Fruit fly (Drosophila melanogaster): ENCODE measurements around the gene CG13850.

DNA sequence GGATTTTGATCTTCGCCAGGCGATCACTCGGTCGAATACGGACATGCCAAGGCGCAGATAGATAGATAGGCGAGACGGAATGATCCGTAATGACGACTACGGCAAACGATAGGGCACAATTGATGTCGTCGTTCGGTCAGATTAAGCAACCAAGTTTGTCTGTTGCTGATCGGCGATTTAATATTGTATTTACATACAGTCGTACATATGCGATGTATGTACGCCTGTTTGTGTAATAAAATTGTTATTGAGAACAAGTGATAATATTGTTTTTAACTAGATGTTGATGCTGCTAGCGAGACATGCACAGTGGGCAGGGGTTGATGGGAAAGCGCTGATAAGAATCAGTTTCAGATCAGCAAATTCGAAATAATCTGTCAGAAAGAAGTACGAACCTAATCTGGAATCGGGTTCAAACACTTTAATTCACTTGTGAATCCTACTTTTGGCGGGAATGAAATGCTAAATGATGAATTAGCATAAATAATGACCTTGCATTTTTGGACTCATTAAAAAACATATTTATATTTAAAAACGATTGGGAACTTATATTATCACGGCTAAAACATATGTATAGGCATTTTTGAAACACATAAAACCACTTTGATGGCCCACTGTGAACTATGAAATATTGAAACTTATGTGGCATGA lies 44.7 kb upstream of the CG13850 start:
- no peak for TF ChIP-seq bab1 (GFP tag; optimal IDR thresholded peaks at IDR 0.05)
- TF ChIP-seq CG5204 (GFP tag; optimal IDR thresholded peaks at IDR 0.05): no peak

Data from whole organism, adult.